Fruit fly (Drosophila melanogaster) whole organism, embryonic: ENCODE results near the gene Osi19.

ENCODE experiments used
- Abd-B ChIP-seq: fragments of 200-800 bp; sonication (Bioruptor generic); optimal IDR thresholded peaks from 2 replicates; lab custom pipeline; 2018; ENCODE audit warnings: missing biosample characterization, mild to moderate bottlenecking, missing genetic modification characterization, moderate library complexity
- Bgb ChIP-seq: fragments of 200-800 bp; sonication (Bioruptor generic); IDR thresholded peaks from 2 replicates; pipeline ENCODE4 v1.3.6; 2022; ENCODE audit warnings: missing biosample characterization, missing genetic modification characterization; ENCODE audit not compliant: partially characterized antibody
- BtbVII ChIP-seq: fragments of 200-800 bp; sonication (Bioruptor generic); optimal IDR thresholded peaks from 3 replicates; lab custom pipeline; 2017; ENCODE audit warnings: missing biosample characterization, mild to moderate bottlenecking, missing genetic modification characterization
- CG1024 ChIP-seq: fragments of 200-800 bp; sonication (Bioruptor generic); IDR thresholded peaks from 2 replicates; pipeline ENCODE4 v1.3.6; 2022; ENCODE audit warnings: missing biosample characterization, missing genetic modification characterization
- CG11247 ChIP-seq: fragments of 200-800 bp; sonication (Bioruptor generic); IDR thresholded peaks from 2 replicates; pipeline ENCODE4 v1.3.6; 2022; ENCODE audit warnings: missing biosample characterization, missing genetic modification characterization
- CG11723 ChIP-seq: fragments of 200-800 bp; sonication (Bioruptor generic); optimal IDR thresholded peaks from 2 replicates; lab custom pipeline; 2017; ENCODE audit warnings: missing biosample characterization, mild to moderate bottlenecking, missing genetic modification characterization
- CG12071 ChIP-seq: fragments of 200-800 bp; sonication (Bioruptor generic); optimal IDR thresholded peaks from 3 replicates; lab custom pipeline; 2018; ENCODE audit warnings: missing biosample characterization, mild to moderate bottlenecking, missing genetic modification characterization
- CG12219 ChIP-seq: fragments of 200-800 bp; sonication (Bioruptor generic); optimal IDR thresholded peaks from 3 replicates; lab custom pipeline; 2018; ENCODE audit warnings: missing biosample characterization, mild to moderate bottlenecking, missing genetic modification characterization
- CG1233 ChIP-seq: fragments of 200-800 bp; sonication (Bioruptor generic); optimal IDR thresholded peaks from 4 replicates; lab custom pipeline; 2018; ENCODE audit warnings: missing biosample characterization, mild to moderate bottlenecking, missing genetic modification characterization
- CG14014 ChIP-seq: fragments of 200-800 bp; sonication (Bioruptor generic); IDR thresholded peaks from 2 replicates; pipeline ENCODE4 v1.3.6; 2022; ENCODE audit warnings: missing biosample characterization, missing genetic modification characterization
- CG14441 ChIP-seq: fragments of 200-800 bp; sonication (Bioruptor generic); IDR thresholded peaks from 2 replicates; pipeline ENCODE4 v1.3.6; 2022; ENCODE audit warnings: missing biosample characterization, missing genetic modification characterization
- CG15601 ChIP-seq: fragments of 200-800 bp; sonication (Bioruptor generic); optimal IDR thresholded peaks from 3 replicates; lab custom pipeline; 2019; ENCODE audit warnings: missing biosample characterization, mild to moderate bottlenecking, missing genetic modification characterization, moderate library complexity
- CG17328 ChIP-seq: fragments of 200-800 bp; sonication (Bioruptor generic); IDR thresholded peaks from 2 replicates; pipeline ENCODE4 v1.3.6; 2022; ENCODE audit warnings: missing biosample characterization, missing genetic modification characterization
- CG17912 ChIP-seq: fragments of 200-800 bp; sonication (Bioruptor generic); optimal IDR thresholded peaks from 2 replicates; lab custom pipeline; 2018; ENCODE audit warnings: missing biosample characterization, mild to moderate bottlenecking, missing genetic modification characterization
- CG3726 ChIP-seq: fragments of 200-800 bp; sonication (Bioruptor generic); IDR thresholded peaks from 3 replicates; pipeline ENCODE4, ENCODE4 v1.3.6; 2022; ENCODE audit warnings: missing biosample characterization, missing genetic modification characterization
- CG3838 ChIP-seq: fragments of 200-800 bp; sonication (Bioruptor generic); optimal IDR thresholded peaks from 3 replicates; lab custom pipeline; 2016; ENCODE audit warnings: missing biosample characterization, missing genetic modification characterization
- CG4617 ChIP-seq: fragments of 200-800 bp; sonication (Bioruptor generic); optimal IDR thresholded peaks from 3 replicates; lab custom pipeline; 2016; ENCODE audit warnings: missing biosample characterization, missing genetic modification characterization, borderline replicate concordance
- CG6689 ChIP-seq: fragments of 200-800 bp; sonication (Bioruptor generic); IDR thresholded peaks from 2 replicates; pipeline ENCODE4 v1.3.6; 2022; ENCODE audit warnings: missing biosample characterization, missing genetic modification characterization
- CG7928 ChIP-seq: fragments of 200-800 bp; sonication (Bioruptor generic); optimal IDR thresholded peaks from 2 replicates; lab custom pipeline; 2017; ENCODE audit warnings: missing biosample characterization, mild to moderate bottlenecking, missing genetic modification characterization
- CG8290 ChIP-seq, 3 experiments: fragments of 200-800 bp; sonication (Bioruptor generic); optimal IDR thresholded peaks; 2 replicates each; lab custom pipeline; 2016 to 2019; ENCODE audit warnings: missing biosample characterization in 3 of 3, missing genetic modification characterization in 3 of 3, mild to moderate bottlenecking in 2 of 3, moderate library complexity in 1 of 3
- CG9876 ChIP-seq: fragments of 200-800 bp; sonication (Bioruptor generic); optimal IDR thresholded peaks from 2 replicates; lab custom pipeline; 2016; ENCODE audit warnings: missing biosample characterization, missing genetic modification characterization
- Dfd ChIP-seq, 2 experiments: fragments of >200 bp; optimal IDR thresholded peaks; 2 replicates each; lab custom pipeline; 2017; ENCODE audit warnings: missing biosample characterization in 2 of 2, missing genetic modification characterization in 2 of 2
- Dref ChIP-seq: fragments of 200-800 bp; sonication (Bioruptor generic); IDR thresholded peaks from 2 replicates; pipeline ENCODE4 v1.3.6; 2022; ENCODE audit warnings: missing biosample characterization, missing genetic modification characterization
- Hmr ChIP-seq: fragments of 200-800 bp; sonication (Bioruptor generic); optimal IDR thresholded peaks from 3 replicates; lab custom pipeline; 2017; ENCODE audit warnings: mild to moderate bottlenecking, missing biosample characterization, missing genetic modification reagents, missing genetic modification characterization
- Rfx ChIP-seq: fragments of 200-800 bp; sonication (Bioruptor generic); IDR thresholded peaks from 2 replicates; pipeline ENCODE4 v1.3.6; 2022; ENCODE audit warnings: missing biosample characterization, missing genetic modification characterization
- Scr ChIP-seq: fragments of 200-800 bp; sonication (Bioruptor generic); IDR thresholded peaks from 2 replicates; pipeline ENCODE4 v1.3.6; 2022; ENCODE audit warnings: missing biosample characterization, missing genetic modification characterization; ENCODE audit not compliant: partially characterized antibody
- Six4 ChIP-seq: fragments of 200-800 bp; sonication (Bioruptor generic); optimal IDR thresholded peaks from 2 replicates; lab custom pipeline; 2016; ENCODE audit warnings: missing biosample characterization, missing genetic modification characterization
- Spps ChIP-seq: fragments of 200-800 bp; sonication (Bioruptor generic); optimal IDR thresholded peaks from 2 replicates; lab custom pipeline; 2018; ENCODE audit warnings: missing biosample characterization, mild to moderate bottlenecking, missing genetic modification characterization
- Vsx1 ChIP-seq: fragments of 200-800 bp; sonication (Bioruptor generic); optimal IDR thresholded peaks from 2 replicates; lab custom pipeline; 2017; ENCODE audit warnings: missing biosample characterization, mild to moderate bottlenecking, missing genetic modification characterization, missing genetic modification reagents
- ap ChIP-seq: fragments of 200-800 bp; sonication (Bioruptor generic); IDR thresholded peaks from 2 replicates; pipeline ENCODE4 v1.3.6; 2022; ENCODE audit warnings: missing biosample characterization, missing genetic modification characterization
- chif ChIP-seq, 2 experiments: fragments of 200-800 bp; sonication (Bioruptor generic); optimal IDR thresholded peaks; 3 replicates each; lab custom pipeline; 2016; ENCODE audit warnings: missing biosample characterization in 2 of 2, missing genetic modification characterization in 2 of 2
- dati ChIP-seq: fragments of 200-800 bp; sonication (Bioruptor generic); IDR thresholded peaks from 2 replicates; pipeline ENCODE4 v1.3.6; 2022; ENCODE audit warnings: missing biosample characterization, missing genetic modification characterization
- eve ChIP-seq, 2 experiments: fragments of >200 bp; optimal IDR thresholded peaks; 2 replicates each; lab custom pipeline; 2017; ENCODE audit warnings: missing biosample characterization in 2 of 2, missing genetic modification characterization in 2 of 2
- gem ChIP-seq: fragments of 200-800 bp; sonication (Bioruptor generic); optimal IDR thresholded peaks from 2 replicates; lab custom pipeline; 2019; ENCODE audit warnings: missing biosample characterization, mild to moderate bottlenecking, missing genetic modification characterization, moderate library complexity
- gfzf ChIP-seq: fragments of 200-800 bp; sonication (Bioruptor generic); optimal IDR thresholded peaks from 2 replicates; lab custom pipeline; 2016; ENCODE audit warnings: missing biosample characterization, mild to moderate bottlenecking, missing genetic modification characterization, moderate library complexity
- gsb ChIP-seq: fragments of 200-800 bp; sonication (Bioruptor generic); IDR thresholded peaks from 2 replicates; pipeline ENCODE4 v1.3.6; 2022; ENCODE audit warnings: missing biosample characterization, missing genetic modification characterization
- ind ChIP-seq: fragments of 200-800 bp; sonication (Bioruptor generic); optimal IDR thresholded peaks from 3 replicates; lab custom pipeline; 2016; ENCODE audit warnings: missing biosample characterization, missing genetic modification characterization
- kay ChIP-seq: fragments of 200-800 bp; sonication (Bioruptor generic); optimal IDR thresholded peaks from 2 replicates; lab custom pipeline; 2016; ENCODE audit warnings: missing biosample characterization, missing genetic modification characterization
- p53 ChIP-seq: fragments of 200-800 bp; sonication (Bioruptor generic); optimal IDR thresholded peaks from 2 replicates; lab custom pipeline; 2016; ENCODE audit warnings: missing biosample characterization, missing genetic modification characterization
- pzg ChIP-seq: fragments of 200-800 bp; sonication (Bioruptor generic); optimal IDR thresholded peaks from 3 replicates; lab custom pipeline; 2018; ENCODE audit warnings: missing biosample characterization, mild to moderate bottlenecking, missing genetic modification characterization, moderate library complexity
- row ChIP-seq: fragments of 200-800 bp; sonication (Bioruptor generic); IDR thresholded peaks from 3 replicates; pipeline ENCODE4 v1.3.6; 2022; ENCODE audit warnings: missing biosample characterization, missing genetic modification characterization
- schlank ChIP-seq: fragments of 200-800 bp; sonication (Bioruptor generic); optimal IDR thresholded peaks from 2 replicates; lab custom pipeline; 2018; ENCODE audit warnings: missing biosample characterization, mild to moderate bottlenecking, missing genetic modification characterization
- slbo ChIP-seq: fragments of 200-800 bp; sonication (Bioruptor generic); IDR thresholded peaks from 2 replicates; pipeline ENCODE4 v1.3.6; 2022; ENCODE audit warnings: missing biosample characterization, missing genetic modification characterization
- so ChIP-seq: fragments of 200-800 bp; sonication (Bioruptor generic); IDR thresholded peaks from 3 replicates; pipeline ENCODE4 v1.3.6; 2022; ENCODE audit warnings: missing biosample characterization, missing genetic modification characterization
- sqz ChIP-seq: fragments of 200-800 bp; sonication (Bioruptor generic); optimal IDR thresholded peaks from 3 replicates; lab custom pipeline; 2018; ENCODE audit warnings: missing biosample characterization, mild to moderate bottlenecking, missing genetic modification characterization
- tap ChIP-seq: fragments of 200-800 bp; optimal IDR thresholded peaks from 3 replicates; lab custom pipeline; 2019; ENCODE audit warnings: missing biosample characterization, mild to moderate bottlenecking, missing genetic modification characterization, moderate library complexity
- zen2 ChIP-seq: fragments of 200-800 bp; sonication (Bioruptor generic); IDR thresholded peaks from 3 replicates; pipeline ENCODE4 v1.3.6; 2022; ENCODE audit warnings: missing biosample characterization, missing genetic modification characterization; ENCODE audit not compliant: partially characterized antibody
- zf30C ChIP-seq: fragments of 200-800 bp; sonication (Bioruptor generic); optimal IDR thresholded peaks from 3 replicates; lab custom pipeline; 2018; ENCODE audit warnings: missing biosample characterization, mild to moderate bottlenecking, missing genetic modification characterization
- zfh2 ChIP-seq: fragments of 200-800 bp; sonication (Bioruptor generic); optimal IDR thresholded peaks from 2 replicates; lab custom pipeline; 2016; ENCODE audit warnings: missing biosample characterization, missing genetic modification characterization

The Osi19 gene

dm6 chr3R:6368550-6369238, 33.5 kb downstream of the Osi19 start, which contains the start of gene CG10286 (continued):
- peak; percentile 8 for TF ChIP-seq zfh2 (GFP tag; lab: Kevin White, UChicago)
- peak; percentile 74 for TF ChIP-seq gfzf
- no peak for TF ChIP-seq CG12071
- TF ChIP-seq CG1233 (GFP tag; lab: Kevin White, UChicago): peak; percentile 0
- peak; percentile 40 for TF ChIP-seq CG15601 (tag; lab: Kevin White, UChicago)
- no peak for TF ChIP-seq gsb (GFP tag; lab: Robert Waterston, UW)
- TF ChIP-seq Abd-B (GFP tag; lab: Kevin White, UChicago): no peak
- TF ChIP-seq Rfx: peak; percentile 62
- TF ChIP-seq Bgb (GFP tag; lab: Robert Waterston, UW): peak; percentile 85
- TF ChIP-seq Dref (GFP tag; lab: Robert Waterston, UW): peak; percentile 91
- no peak for TF ChIP-seq eve (GFP tag; optimal IDR thresholded peaks at IDR 0.05; lab: Kevin White, UChicago)
- no peak for TF ChIP-seq ind (GFP tag; lab: Kevin White, UChicago)
- no peak for TF ChIP-seq Vsx1
- TF ChIP-seq CG17912 (GFP tag; lab: Kevin White, UChicago): peak; percentile 21
- TF ChIP-seq so (GFP tag; lab: Robert Waterston, UW): 0 out of 3 replicates have a peak, but pooled peaks have one; percentile 13
- no peak for TF ChIP-seq sqz (GFP tag; lab: Kevin White, UChicago)
- no peak for TF ChIP-seq schlank (tag; lab: Kevin White, UChicago)
- TF ChIP-seq Dfd (GFP tag; optimal IDR thresholded peaks at IDR 0.05; lab: Kevin White, UChicago): no peak
- TF ChIP-seq p53: no peak
- TF ChIP-seq CG11723 (GFP tag; lab: Kevin White, UChicago): no peak
- TF ChIP-seq dati (GFP tag; lab: Robert Waterston, UW): no peak
- no peak for TF ChIP-seq CG12219
- TF ChIP-seq BtbVII (GFP tag; lab: Kevin White, UChicago): no peak
- TF ChIP-seq CG3838 (GFP tag; lab: Kevin White, UChicago): no peak
- TF ChIP-seq CG14014: peak; percentile 32; the same call in 1 of the 2 replicates
- TF ChIP-seq Hmr: peak; percentile 48
- TF ChIP-seq CG4617 (GFP tag; lab: Kevin White, UChicago): peak; percentile 14
- TF ChIP-seq CG8290 (GFP tag; optimal IDR thresholded peaks at IDR 0.05; lab: Kevin White, UChicago): peak; percentile 38
- peak in 1 of 2 experiments; percentile 71 for TF ChIP-seq CG8290 (tag; optimal IDR thresholded peaks at IDR 0.05; lab: Kevin White, UChicago)
- TF ChIP-seq CG7928 (GFP tag; lab: Kevin White, UChicago): peak; percentile 21
- TF ChIP-seq zf30C (GFP tag; lab: Kevin White, UChicago): no peak
- TF ChIP-seq tap (tag; lab: Kevin White, UChicago): peak; percentile 61
- peak; percentile 65 for TF ChIP-seq row (GFP tag; lab: Robert Waterston, UW)
- peak; percentile 51 for TF ChIP-seq CG14441 (GFP tag; lab: Robert Waterston, UW)
- no peak; the same call in 1 of the 2 replicates for TF ChIP-seq ap (GFP tag; lab: Robert Waterston, UW)
- TF ChIP-seq Six4: peak; percentile 7
- no peak for TF ChIP-seq kay (GFP tag; lab: Kevin White, UChicago)
- peak; percentile 52; the same call in 1 of the 2 replicates for TF ChIP-seq slbo (GFP tag; lab: Robert Waterston, UW)
- TF ChIP-seq CG17328 (GFP tag; lab: Robert Waterston, UW): peak; percentile 43; the same call in 1 of the 2 replicates
- TF ChIP-seq CG6689 (GFP tag; lab: Robert Waterston, UW): peak; percentile 48; the same call in 1 of the 2 replicates
- TF ChIP-seq pzg (GFP tag; lab: Kevin White, UChicago): peak; percentile 79
- 0 out of 2 replicates have a peak, but pooled peaks have one; percentile 5 for TF ChIP-seq CG11247 (GFP tag; lab: Robert Waterston, UW)
- TF ChIP-seq zen2 (GFP tag; lab: Robert Waterston, UW): peak; percentile 63; the same call in 1 of the 3 replicates
- TF ChIP-seq CG9876 (GFP tag; lab: Kevin White, UChicago): no peak
- TF ChIP-seq chif (GFP tag; optimal IDR thresholded peaks at IDR 0.05; lab: Kevin White, UChicago): peak in 1 of 2 experiments; percentile 11
- peak; percentile 75 for TF ChIP-seq Scr (GFP tag; lab: Robert Waterston, UW)
- TF ChIP-seq Spps: peak; percentile 29
- TF ChIP-seq CG3726 (GFP tag; lab: Robert Waterston, UW): no peak
- TF ChIP-seq CG1024 (GFP tag; lab: Robert Waterston, UW): peak; percentile 62; the same call in 1 of the 2 replicates
- TF ChIP-seq gem: peak; percentile 62
